Worm (Caenorhabditis elegans) whole organism, late embryonic: ENCODE data around the gene dlg-1.

ENCODE experiments used
- C08G9.2 ChIP-seq: sonication (generic microtip); optimal IDR thresholded peaks from 2 replicates; lab custom pipeline; 2016; ENCODE audit warnings: mild to moderate bottlenecking, missing genetic modification characterization, moderate library complexity, missing compliant biosample characterization
- F13H6.1 ChIP-seq: sonication (generic microtip); optimal IDR thresholded peaks from 2 replicates; lab custom pipeline; 2016; ENCODE audit warnings: missing genetic modification characterization, missing compliant biosample characterization
- K02D7.2 ChIP-seq: sonication (generic microtip); optimal IDR thresholded peaks from 2 replicates; lab custom pipeline; 2017; ENCODE audit warnings: mild to moderate bottlenecking, missing genetic modification characterization, missing compliant biosample characterization
- T23F11.4 ChIP-seq: fragments of 200-800 bp; sonication (Bioruptor generic); optimal IDR thresholded peaks from 2 replicates; lab custom pipeline; 2018; ENCODE audit warnings: mild to moderate bottlenecking, missing genetic modification characterization, missing compliant biosample characterization
- ahr-1 ChIP-seq: sonication (generic microtip); optimal IDR thresholded peaks from 2 replicates; lab custom pipeline; 2016; ENCODE audit warnings: missing genetic modification characterization, missing compliant biosample characterization
- ceh-18 ChIP-seq: sonication (generic microtip); optimal IDR thresholded peaks from 2 replicates; lab custom pipeline; 2016; ENCODE audit warnings: missing genetic modification characterization, missing compliant biosample characterization
- ceh-19 ChIP-seq: fragments of 200-800 bp; sonication (Bioruptor generic); optimal IDR thresholded peaks from 2 replicates; lab custom pipeline; 2018; ENCODE audit warnings: mild to moderate bottlenecking, missing genetic modification characterization, missing compliant biosample characterization
- ceh-22 ChIP-seq: sonication (generic microtip); optimal IDR thresholded peaks from 2 replicates; lab custom pipeline; 2017; ENCODE audit warnings: missing biosample characterization, missing genetic modification characterization
- ceh-24 ChIP-seq: sonication (generic microtip); optimal IDR thresholded peaks from 2 replicates; lab custom pipeline; 2016; ENCODE audit warnings: mild to moderate bottlenecking, missing genetic modification characterization, missing compliant biosample characterization
- ceh-34 ChIP-seq: sonication (generic microtip); optimal IDR thresholded peaks from 2 replicates; lab custom pipeline; 2016; ENCODE audit warnings: mild to moderate bottlenecking, missing genetic modification characterization, missing compliant biosample characterization
- ceh-48 ChIP-seq: sonication (generic microtip); optimal IDR thresholded peaks from 2 replicates; lab custom pipeline; 2016; ENCODE audit warnings: missing genetic modification characterization, inconsistent platforms, missing compliant biosample characterization
- ceh-9 ChIP-seq: sonication (generic microtip); optimal IDR thresholded peaks from 2 replicates; lab custom pipeline; 2016; ENCODE audit warnings: mild to moderate bottlenecking, missing genetic modification characterization, inconsistent platforms, missing compliant biosample characterization
- che-1 ChIP-seq: sonication (generic microtip); optimal IDR thresholded peaks from 2 replicates; lab custom pipeline; 2016; ENCODE audit warnings: mild to moderate bottlenecking, missing genetic modification characterization, missing compliant biosample characterization
- dmd-4 ChIP-seq: sonication (generic microtip); optimal IDR thresholded peaks from 2 replicates; lab custom pipeline; 2016; ENCODE audit warnings: borderline replicate concordance, missing genetic modification characterization, missing compliant biosample characterization
- dve-1 ChIP-seq: sonication (generic microtip); optimal IDR thresholded peaks from 2 replicates; lab custom pipeline; 2017; ENCODE audit warnings: antibody characterized with exemption, mild to moderate bottlenecking, missing genetic modification characterization, missing compliant biosample characterization
- elt-4 ChIP-seq: sonication (generic microtip); optimal IDR thresholded peaks from 2 replicates; lab custom pipeline; 2016; ENCODE audit warnings: missing genetic modification characterization, missing compliant biosample characterization
- eyg-1 ChIP-seq: sonication (generic microtip); optimal IDR thresholded peaks from 2 replicates; lab custom pipeline; 2016; ENCODE audit warnings: missing genotype, missing genetic modification characterization, missing compliant biosample characterization
- fax-1 ChIP-seq: sonication (generic microtip); optimal IDR thresholded peaks from 2 replicates; lab custom pipeline; 2016; ENCODE audit warnings: missing genotype, missing genetic modification characterization, missing compliant biosample characterization
- gmeb-2 ChIP-seq: sonication (generic microtip); optimal IDR thresholded peaks from 2 replicates; lab custom pipeline; 2016; ENCODE audit warnings: missing genetic modification characterization, inconsistent platforms, missing compliant biosample characterization
- hlh-15 ChIP-seq: sonication (generic microtip); optimal IDR thresholded peaks from 2 replicates; lab custom pipeline; 2016; ENCODE audit warnings: missing genetic modification characterization, missing compliant biosample characterization
- hlh-30 ChIP-seq: sonication (generic microtip); optimal IDR thresholded peaks from 2 replicates; lab custom pipeline; 2017; ENCODE audit warnings: antibody characterized with exemption, missing genetic modification characterization, missing compliant biosample characterization; ENCODE audit not compliant: insufficient read depth
- hlh-6 ChIP-seq: sonication (generic microtip); optimal IDR thresholded peaks from 2 replicates; lab custom pipeline; 2016; ENCODE audit warnings: missing genotype, missing genetic modification characterization, missing compliant biosample characterization
- hlh-8 ChIP-seq: sonication (generic microtip); optimal IDR thresholded peaks from 2 replicates; lab custom pipeline; 2016; ENCODE audit warnings: missing genotype, missing genetic modification characterization, missing compliant biosample characterization
- madf-2 ChIP-seq: sonication (generic microtip); optimal IDR thresholded peaks from 2 replicates; lab custom pipeline; 2017; ENCODE audit warnings: missing genetic modification characterization, missing compliant biosample characterization
- nfya-1 ChIP-seq: sonication (generic microtip); optimal IDR thresholded peaks from 2 replicates; lab custom pipeline; 2017; ENCODE audit warnings: missing genetic modification characterization, mild to moderate bottlenecking, missing compliant biosample characterization, antibody characterized with exemption, moderate library complexity
- nhr-232 ChIP-seq: sonication (generic microtip); optimal IDR thresholded peaks from 2 replicates; lab custom pipeline; 2016; ENCODE audit warnings: missing genetic modification characterization, missing compliant biosample characterization
- pha-2 ChIP-seq: sonication (generic microtip); optimal IDR thresholded peaks from 2 replicates; lab custom pipeline; 2017; ENCODE audit warnings: mild to moderate bottlenecking, missing genetic modification characterization, missing compliant biosample characterization
- pqm-1 ChIP-seq: sonication (generic microtip); optimal IDR thresholded peaks from 2 replicates; lab custom pipeline; 2016; ENCODE audit warnings: missing genetic modification characterization, missing compliant biosample characterization
- ref-2 ChIP-seq: sonication (generic microtip); optimal IDR thresholded peaks from 2 replicates; lab custom pipeline; 2016; ENCODE audit warnings: missing genetic modification characterization, missing compliant biosample characterization
- sox-4 ChIP-seq: sonication (generic microtip); optimal IDR thresholded peaks from 2 replicates; lab custom pipeline; 2017; ENCODE audit warnings: mild to moderate bottlenecking, missing genetic modification characterization, inconsistent platforms, missing compliant biosample characterization
- tbx-2 ChIP-seq: sonication (generic microtip); optimal IDR thresholded peaks from 2 replicates; lab custom pipeline; 2016; ENCODE audit warnings: missing genetic modification characterization, missing compliant biosample characterization
- tbx-7 ChIP-seq: sonication (generic microtip); optimal IDR thresholded peaks from 2 replicates; lab custom pipeline; 2016; ENCODE audit warnings: missing genotype, missing genetic modification characterization, missing compliant biosample characterization
- unc-3 ChIP-seq, 2 experiments: fragments of 200-800 bp in 1 of 2; sonication (Bioruptor generic) in 1 of 2; sonication (generic microtip) in 1 of 2; conservative IDR thresholded peaks in 1 of 2; optimal IDR thresholded peaks in 1 of 2; 2 replicates each; pipeline versions ENCODE4 v1.3.6 to Lab custom; 2016 to 2022; ENCODE audit warnings: missing compliant biosample characterization in 2 of 2, missing genetic modification characterization in 2 of 2, missing genetic modification reagents in 1 of 2
- unc-55 ChIP-seq: sonication (generic microtip); optimal IDR thresholded peaks from 2 replicates; lab custom pipeline; 2017; ENCODE audit warnings: missing biosample characterization, missing genetic modification reagents, missing genetic modification characterization

dlg-1 gene

ce11 chrX:5479300-5479811, at the start of gene dlg-1:
Gene dlg-1 (plus strand): TSS chrX:5479700.
- TF ChIP-seq hlh-15 (no peak), eyg-1 (tag; lab: Kevin White, UChicago) (no peak), fax-1 (tag; lab: Kevin White, UChicago) (no peak)

DNA sequence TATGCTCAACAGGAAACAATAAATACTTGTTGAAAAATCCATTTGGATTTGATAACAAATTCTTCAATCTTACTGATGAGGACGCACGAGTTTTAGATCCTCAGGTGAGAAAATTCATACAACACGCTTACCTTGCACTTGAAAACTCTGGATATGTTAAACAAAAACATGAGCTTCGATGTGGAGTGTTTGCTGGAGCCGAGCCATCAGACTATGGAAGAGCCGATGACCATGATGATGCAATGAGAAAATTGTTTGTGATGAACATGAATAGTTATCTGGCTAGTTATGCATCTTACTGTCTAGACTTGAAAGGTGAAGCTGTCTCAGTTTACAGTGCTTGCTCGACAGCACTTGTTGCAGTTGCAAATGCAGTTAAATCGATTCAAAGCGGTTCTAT, 45.6 kb upstream of the dlg-1 start:
- TF ChIP-seq K02D7.2 (no peak), pqm-1 (tag; lab: Kevin White, UChicago) (no peak), tbx-7 (tag; lab: Kevin White, UChicago) (no peak), F13H6.1 (tag; lab: Kevin White, UChicago) (no peak), ceh-48 (tag; lab: Kevin White, UChicago) (no peak), dve-1 (tag; lab: Kevin White, UChicago) (no peak), hlh-8 (tag; lab: Kevin White, UChicago) (no peak), hlh-6 (tag; lab: Kevin White, UChicago) (no peak), nfya-1 (tag; lab: Kevin White, UChicago) (no peak), ceh-18 (no peak), hlh-15 (no peak), ceh-19 (GFP tag; lab: Kevin White, UChicago) (no peak), ceh-9 (tag; lab: Kevin White, UChicago) (no peak), T23F11.4 (GFP tag; lab: Kevin White, UChicago) (no peak), ceh-34 (no peak), madf-2 (tag; lab: Kevin White, UChicago) (no peak), tbx-2 (no peak), pha-2 (tag; lab: Kevin White, UChicago) (no peak)

- no peak for TF ChIP-seq ref-2
- TF ChIP-seq ahr-1 (tag; lab: Kevin White, UChicago), result no peak
- no peak for TF ChIP-seq ceh-22 (tag; lab: Kevin White, UChicago)
- no peak for TF ChIP-seq ceh-24
- TF ChIP-seq che-1 (tag; lab: Kevin White, UChicago), result no peak
- TF ChIP-seq hlh-30 (tag; lab: Kevin White, UChicago), result no peak
- no peak for TF ChIP-seq gmeb-2
- TF ChIP-seq elt-4 (tag; lab: Kevin White, UChicago), result no peak
- no peak for TF ChIP-seq sox-4 (tag; lab: Kevin White, UChicago)
- no peak for TF ChIP-seq unc-3 (GFP tag; conservative IDR thresholded peaks at IDR 0.05; lab: Robert Waterston, UW)
- TF ChIP-seq unc-3 (tag; optimal IDR thresholded peaks at IDR 0.05; lab: Kevin White, UChicago), result no peak
- TF ChIP-seq dve-1 (tag; lab: Kevin White, UChicago), result no peak
- TF ChIP-seq C08G9.2 (tag; lab: Kevin White, UChicago), result no peak
- TF ChIP-seq nhr-232 (tag; lab: Kevin White, UChicago), result no peak
These were observed 34.6 kb upstream of the dlg-1 start, which contains the start of gene itm-2 for ce11 chrX:5444863-5445262. Gene itm-2 (plus strand): TSS chrX:5445163.

- TF ChIP-seq elt-4 (tag; lab: Kevin White, UChicago) (no peak), hlh-15 (no peak), F13H6.1 (tag; lab: Kevin White, UChicago) (no peak), dve-1 (tag; lab: Kevin White, UChicago) (no peak), tbx-7 (tag; lab: Kevin White, UChicago) (no peak), dmd-4 (tag; lab: Kevin White, UChicago) (no peak), unc-55 (GFP tag; lab: Kevin White, UChicago) (no peak)
- TF ChIP-seq, all 69 proteins: peak for 0
These were observed 32.1 kb upstream of the dlg-1 start for ce11 chrX:5447381-5447780.

DNA sequence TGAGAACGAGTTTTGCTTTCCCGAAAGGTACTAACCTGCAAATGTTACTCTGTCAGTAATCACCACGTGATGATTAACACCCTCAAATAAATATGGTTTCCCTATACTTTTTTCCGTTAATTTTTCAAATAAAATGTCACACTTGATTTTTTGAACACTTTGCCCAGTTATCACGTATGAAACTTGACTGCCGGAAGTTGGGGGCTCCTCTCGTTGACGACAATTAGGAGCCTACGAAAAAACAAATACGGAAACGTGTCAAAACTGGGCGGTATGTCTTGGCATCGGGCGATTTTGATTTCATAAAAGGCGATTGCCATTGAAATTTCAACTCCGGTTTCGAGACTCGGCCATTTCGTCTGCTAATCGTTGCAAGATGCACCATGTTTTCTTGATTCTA, 31.6 kb upstream of the dlg-1 start, which contains the start of gene C25F6.8:
C25F6.8 (plus strand) TSS at position 301 of the 400 bp plus-strand sequence.
- TF ChIP-seq madf-2 (tag; lab: Kevin White, UChicago) (no peak), K02D7.2 (no peak), che-1 (tag; lab: Kevin White, UChicago) (no peak), ceh-34 (no peak), dve-1 (tag; lab: Kevin White, UChicago) (no peak)
